Worm (Caenorhabditis elegans) whole organism, L3 larva: Measurements from ENCODE around the gene ndx-9.

Experiments
- R02D3.7 ChIP-seq: fragments of 150-350 bp; optimal IDR thresholded peaks from 2 replicates; lab custom pipeline; 2014; ENCODE audit warnings: missing biosample characterization, missing genetic modification characterization
- ZK546.5 ChIP-seq: sonication (generic microtip); optimal IDR thresholded peaks from 2 replicates; lab custom pipeline; 2017; ENCODE audit warnings: missing biosample characterization, missing genetic modification characterization
- ama-1 ChIP-seq: fragments of 150-350 bp; optimal IDR thresholded peaks from 2 replicates; lab custom pipeline; 2018
- ceh-16 ChIP-seq: sonication (generic microtip); optimal IDR thresholded peaks from 2 replicates; lab custom pipeline; 2017; ENCODE audit warnings: missing biosample characterization, missing genetic modification characterization
- ceh-28 ChIP-seq: fragments of 150-350 bp; optimal IDR thresholded peaks from 2 replicates; lab custom pipeline; 2014; ENCODE audit warnings: missing biosample characterization, missing genetic modification reagents, missing genetic modification characterization
- ceh-9 ChIP-seq: sonication (generic microtip); optimal IDR thresholded peaks from 2 replicates; lab custom pipeline; 2018; ENCODE audit warnings: missing biosample characterization, missing genetic modification characterization
- egl-27 ChIP-seq: sonication (generic microtip); optimal IDR thresholded peaks from 4 replicates; lab custom pipeline; 2017; ENCODE audit warnings: missing biosample characterization, missing genetic modification reagents, missing genetic modification characterization
- egl-5 ChIP-seq: fragments of 150-350 bp; optimal IDR thresholded peaks from 2 replicates; lab custom pipeline; 2017; ENCODE audit warnings: missing biosample characterization, missing genetic modification reagents, missing genetic modification characterization, inconsistent platforms
- elt-1 ChIP-seq: fragments of 150-350 bp; optimal IDR thresholded peaks from 2 replicates; lab custom pipeline; 2014; ENCODE audit warnings: missing biosample characterization, missing genetic modification characterization
- eor-1 ChIP-seq, 2 experiments: fragments of 150-350 bp; optimal IDR thresholded peaks; 2 replicates each; lab custom pipeline; 2014 to 2018; ENCODE audit warnings: missing biosample characterization in 2 of 2, missing genetic modification characterization in 2 of 2
- fkh-10 ChIP-seq: sonication (generic microtip); optimal IDR thresholded peaks from 2 replicates; lab custom pipeline; 2017; ENCODE audit warnings: missing biosample characterization, missing genetic modification reagents, missing genetic modification characterization
- fkh-2 ChIP-seq: fragments of 150-350 bp; optimal IDR thresholded peaks from 2 replicates; lab custom pipeline; 2014; ENCODE audit warnings: missing biosample characterization, missing genetic modification reagents, missing genetic modification characterization
- hmg-11 ChIP-seq: sonication (generic microtip); optimal IDR thresholded peaks from 2 replicates; lab custom pipeline; 2016; ENCODE audit warnings: missing genetic modification characterization, missing compliant biosample characterization
- jun-1 ChIP-seq: fragments of 150-350 bp; optimal IDR thresholded peaks from 2 replicates; lab custom pipeline; 2014; ENCODE audit warnings: missing biosample characterization, missing genetic modification reagents, missing genetic modification characterization
- lin-15B ChIP-seq: fragments of 150-350 bp; optimal IDR thresholded peaks from 2 replicates; lab custom pipeline; 2014; ENCODE audit warnings: missing biosample characterization, missing genetic modification characterization
- mdl-1 ChIP-seq: fragments of 150-350 bp; optimal IDR thresholded peaks from 2 replicates; lab custom pipeline; 2014; ENCODE audit warnings: missing biosample characterization, missing genetic modification characterization
- nhr-11 ChIP-seq: fragments of 150-350 bp; optimal IDR thresholded peaks from 2 replicates; lab custom pipeline; 2014; ENCODE audit warnings: missing biosample characterization, missing genetic modification characterization
- nhr-12 ChIP-seq: fragments of 150-350 bp; optimal IDR thresholded peaks from 2 replicates; lab custom pipeline; 2014; ENCODE audit warnings: missing biosample characterization, missing genetic modification characterization
- nhr-23 ChIP-seq: fragments of 150-350 bp; optimal IDR thresholded peaks from 2 replicates; lab custom pipeline; 2014; ENCODE audit warnings: missing biosample characterization, missing genetic modification reagents, missing genetic modification characterization
- nhr-237 ChIP-seq: fragments of 150-350 bp; optimal IDR thresholded peaks from 2 replicates; lab custom pipeline; 2014; ENCODE audit warnings: missing biosample characterization, missing genetic modification characterization
- nhr-25 ChIP-seq: sonication (generic microtip); optimal IDR thresholded peaks from 2 replicates; lab custom pipeline; 2017; ENCODE audit warnings: missing biosample characterization, missing genetic modification characterization
- nhr-43 ChIP-seq: sonication (generic microtip); optimal IDR thresholded peaks from 2 replicates; lab custom pipeline; 2016; ENCODE audit warnings: mild to moderate bottlenecking, missing genetic modification characterization, missing compliant biosample characterization; ENCODE audit not compliant: poor library complexity, severe bottlenecking
- nhr-67 ChIP-seq: fragments of 150-350 bp; optimal IDR thresholded peaks from 2 replicates; lab custom pipeline; 2014; ENCODE audit warnings: missing biosample characterization, missing genetic modification characterization
- nhr-77 ChIP-seq: fragments of 150-350 bp; optimal IDR thresholded peaks from 2 replicates; lab custom pipeline; 2014; ENCODE audit warnings: missing biosample characterization, missing genetic modification characterization
- pha-4 ChIP-seq: fragments of 150-350 bp; optimal IDR thresholded peaks from 2 replicates; lab custom pipeline; 2014; ENCODE audit warnings: missing biosample characterization, missing genetic modification reagents, missing genetic modification characterization
- pqm-1 ChIP-seq: fragments of 150-350 bp; optimal IDR thresholded peaks from 2 replicates; lab custom pipeline; 2017; ENCODE audit warnings: missing biosample characterization, missing genetic modification characterization, inconsistent platforms
- sea-2 ChIP-seq: fragments of 150-350 bp; sonication (generic microtip); optimal IDR thresholded peaks from 4 replicates; lab custom pipeline; 2014; ENCODE audit warnings: missing biosample characterization, missing genetic modification reagents, missing genetic modification characterization
- skn-1 ChIP-seq: fragments of 150-350 bp; optimal IDR thresholded peaks from 2 replicates; lab custom pipeline; 2014; ENCODE audit warnings: missing biosample characterization, missing genetic modification characterization
- snpc-4 ChIP-seq: fragments of 150-350 bp; optimal IDR thresholded peaks from 2 replicates; lab custom pipeline; 2014; ENCODE audit warnings: missing biosample characterization, missing genetic modification characterization
- tbx-2 ChIP-seq: sonication (generic microtip); optimal IDR thresholded peaks from 2 replicates; lab custom pipeline; 2016; ENCODE audit warnings: mild to moderate bottlenecking, missing genetic modification characterization, missing compliant biosample characterization
- unc-39 ChIP-seq: sonication (generic microtip); optimal IDR thresholded peaks from 4 replicates; lab custom pipeline; 2017; ENCODE audit warnings: missing biosample characterization, missing genetic modification characterization
- unc-62 ChIP-seq: fragments of 150-350 bp; sonication (generic microtip); optimal IDR thresholded peaks from 4 replicates; lab custom pipeline; 2014; ENCODE audit warnings: missing biosample characterization, missing genetic modification reagents, missing genetic modification characterization
- zag-1 ChIP-seq: fragments of 150-350 bp; optimal IDR thresholded peaks from 2 replicates; lab custom pipeline; 2014; ENCODE audit warnings: missing biosample characterization, missing genetic modification characterization
- ztf-4 ChIP-seq: fragments of 150-350 bp; optimal IDR thresholded peaks from 2 replicates; lab custom pipeline; 2014; ENCODE audit warnings: missing biosample characterization, missing genetic modification characterization

ndx-9 gene

ce11 chrIV:11011920-11012319, at the start of gene ndx-9:
ndx-9 (minus strand) TSS chrIV:11012020.
- TF ChIP-seq nhr-43 (tag; lab: Kevin White, UChicago) (no peak), pqm-1 (tag; lab: Kevin White, UChicago) (no peak), zag-1 (tag; lab: Kevin White, UChicago) (no peak), nhr-12 (no peak), R02D3.7 (tag; lab: Kevin White, UChicago) (no peak), nhr-67 (tag; lab: Kevin White, UChicago) (no peak), egl-5 (no peak)

- TF ChIP-seq ztf-4 (tag; lab: Kevin White, UChicago) (no peak), elt-1 (tag; lab: Kevin White, UChicago) (no peak), hmg-11 (tag; lab: Kevin White, UChicago) (no peak), zag-1 (tag; lab: Kevin White, UChicago) (no peak), egl-27 (tag; lab: Kevin White, UChicago) (no peak), unc-62 (GFP tag; lab: Kevin White, UChicago) (no peak), nhr-237 (no peak), ama-1 (lab: Kevin White, UChicago) (no peak), R02D3.7 (tag; lab: Kevin White, UChicago) (no peak), fkh-10 (GFP tag; lab: Kevin White, UChicago) (no peak), jun-1 (tag; lab: Kevin White, UChicago) (no peak), nhr-77 (no peak), nhr-11 (tag; lab: Kevin White, UChicago) (no peak), tbx-2 (no peak), ceh-16 (no peak), nhr-25 (tag; lab: Kevin White, UChicago) (no peak), eor-1 (tag; optimal IDR thresholded peaks at IDR 0.05; lab: Kevin White, UChicago) (no peak), ceh-9 (tag; lab: Kevin White, UChicago) (no peak)
- TF ChIP-seq, all 47 proteins: peak for 0
These were observed 42.0 kb upstream of the ndx-9 start, which contains the start of the genes F36H1.12 and lin-3 for ce11 chrIV:11053652-11054317. F36H1.12 (minus strand) TSS chrIV:11053702. lin-3 (plus strand) TSS chrIV:11054308.

- no peak for TF ChIP-seq skn-1 (tag; lab: Kevin White, UChicago)
- TF ChIP-seq snpc-4 (tag; lab: Kevin White, UChicago), result no peak
- TF ChIP-seq ceh-16, result no peak
- no peak for TF ChIP-seq ZK546.5 (tag; lab: Kevin White, UChicago)
- TF ChIP-seq nhr-237, result no peak
- TF ChIP-seq egl-27 (tag; lab: Kevin White, UChicago), result no peak
- TF ChIP-seq egl-5, result no peak
- no peak for TF ChIP-seq fkh-10 (GFP tag; lab: Kevin White, UChicago)
- TF ChIP-seq, all 47 proteins: peak for 0
These were observed 40.1 kb upstream of the ndx-9 start for ce11 chrIV:11051963-11052362.

ce11 chrIV:11049806-11050205, 38.0 kb upstream of the ndx-9 start, which contains the start of gene F36H1.3:
F36H1.3 (plus strand) TSS chrIV:11050128.
- TF ChIP-seq ceh-28 (tag; lab: Kevin White, UChicago) (no peak), nhr-12 (no peak), sea-2 (GFP tag; lab: Kevin White, UChicago) (no peak), fkh-10 (GFP tag; lab: Kevin White, UChicago) (no peak), unc-62 (GFP tag; lab: Kevin White, UChicago) (no peak), snpc-4 (tag; lab: Kevin White, UChicago) (no peak), mdl-1 (tag; lab: Kevin White, UChicago) (no peak), fkh-2 (tag; lab: Kevin White, UChicago) (no peak), hmg-11 (tag; lab: Kevin White, UChicago) (no peak), pha-4 (tag; lab: Kevin White, UChicago) (no peak), nhr-23 (tag; lab: Kevin White, UChicago) (no peak), lin-15B (tag; lab: Kevin White, UChicago) (no peak), tbx-2 (no peak), nhr-77 (no peak), egl-27 (tag; lab: Kevin White, UChicago) (no peak), R02D3.7 (tag; lab: Kevin White, UChicago) (no peak), eor-1 (tag; optimal IDR thresholded peaks at IDR 0.05; lab: Kevin White, UChicago) (no peak), unc-39 (tag; lab: Kevin White, UChicago) (no peak)
